Fruit fly (Drosophila melanogaster) whole organism, embryonic: ENCODE data around the gene Ankle2.

Experiments
- Bteb2 ChIP-seq: fragments of 200-800 bp; sonication (Bioruptor generic); optimal IDR thresholded peaks from 2 replicates; lab custom pipeline; 2016; ENCODE audit warnings: missing biosample characterization, missing genetic modification characterization
- CG1024 ChIP-seq: fragments of 200-800 bp; sonication (Bioruptor generic); IDR thresholded peaks from 2 replicates; pipeline ENCODE4 v1.3.6; 2022; ENCODE audit warnings: missing biosample characterization, missing genetic modification characterization
- CG10274 ChIP-seq: fragments of 200-800 bp; sonication (Bioruptor generic); optimal IDR thresholded peaks from 3 replicates; lab custom pipeline; 2017; ENCODE audit warnings: missing biosample characterization, mild to moderate bottlenecking, missing genetic modification characterization
- CG10462 ChIP-seq: fragments of 200-800 bp; sonication (Bioruptor generic); optimal IDR thresholded peaks from 2 replicates; lab custom pipeline; 2016; ENCODE audit warnings: missing biosample characterization, missing genetic modification characterization
- CG12155 ChIP-seq: fragments of 200-800 bp; sonication (Bioruptor generic); optimal IDR thresholded peaks from 3 replicates; lab custom pipeline; 2016; ENCODE audit warnings: missing biosample characterization, missing genetic modification characterization
- CG17361 ChIP-seq: fragments of 200-800 bp; sonication (Bioruptor generic); IDR thresholded peaks from 3 replicates; pipeline ENCODE4 v1.3.6; 2022; ENCODE audit warnings: missing biosample characterization, missing genetic modification characterization
- CG17385 ChIP-seq: fragments of 200-800 bp; sonication (Bioruptor generic); optimal IDR thresholded peaks from 3 replicates; lab custom pipeline; 2018; ENCODE audit warnings: missing biosample characterization, mild to moderate bottlenecking, missing genetic modification characterization
- CG17802 ChIP-seq: fragments of 200-800 bp; sonication (Bioruptor generic); optimal IDR thresholded peaks from 2 replicates; lab custom pipeline; 2018; ENCODE audit warnings: missing biosample characterization, mild to moderate bottlenecking, missing genetic modification characterization, moderate library complexity
- CG18262 ChIP-seq: fragments of 200-800 bp; optimal IDR thresholded peaks from 3 replicates; lab custom pipeline; 2019; ENCODE audit warnings: missing biosample characterization, mild to moderate bottlenecking, missing genetic modification characterization, moderate library complexity
- CG1832 ChIP-seq: fragments of 200-800 bp; sonication (Bioruptor generic); optimal IDR thresholded peaks from 2 replicates; lab custom pipeline; 2017; ENCODE audit warnings: missing biosample characterization, mild to moderate bottlenecking, missing genetic modification characterization, inconsistent platforms
- CG18599 ChIP-seq: fragments of 200-800 bp; sonication (Bioruptor generic); optimal IDR thresholded peaks from 3 replicates; lab custom pipeline; 2017; ENCODE audit warnings: missing biosample characterization, missing genetic modification characterization, mild to moderate bottlenecking, moderate library complexity, missing genetic modification reagents
- CG34224 ChIP-seq: fragments of 200-800 bp; sonication (Bioruptor generic); IDR thresholded peaks from 3 replicates; pipeline ENCODE4 v1.3.6; 2022; ENCODE audit warnings: missing biosample characterization, missing genetic modification characterization; ENCODE audit not compliant: partially characterized antibody
- CG4707 ChIP-seq: fragments of 200-800 bp; sonication (Bioruptor generic); optimal IDR thresholded peaks from 2 replicates; lab custom pipeline; 2018; ENCODE audit warnings: missing biosample characterization, mild to moderate bottlenecking, missing genetic modification characterization, moderate library complexity
- CG5180 ChIP-seq: fragments of 200-800 bp; sonication (Bioruptor generic); optimal IDR thresholded peaks from 3 replicates; lab custom pipeline; 2017; ENCODE audit warnings: missing biosample characterization, missing genetic modification characterization, mild to moderate bottlenecking, moderate library complexity, missing genetic modification reagents
- Dfd ChIP-seq, 2 experiments: fragments of >200 bp; optimal IDR thresholded peaks; 2 replicates each; lab custom pipeline; 2017; ENCODE audit warnings: missing biosample characterization in 2 of 2, missing genetic modification characterization in 2 of 2
- HLH4C ChIP-seq: fragments of 200-800 bp; sonication (Bioruptor generic); IDR thresholded peaks from 3 replicates; pipeline ENCODE4 v1.3.6; 2022; ENCODE audit warnings: missing biosample characterization, missing genetic modification characterization; ENCODE audit not compliant: partially characterized antibody
- Hr3 ChIP-seq: fragments of 200-800 bp; sonication (Bioruptor generic); optimal IDR thresholded peaks from 3 replicates; lab custom pipeline; 2016; ENCODE audit warnings: missing biosample characterization, missing genetic modification characterization
- Hr78 ChIP-seq, 2 experiments: fragments of 200-800 bp in 1 of 2; fragments of >200 bp in 1 of 2; sonication (Bioruptor generic) in 1 of 2; optimal IDR thresholded peaks; 2 replicates each; lab custom pipeline; 2017 to 2019; ENCODE audit warnings: missing biosample characterization in 2 of 2, missing genetic modification characterization in 2 of 2, mild to moderate bottlenecking in 1 of 2, moderate library complexity in 1 of 2
- Hsf ChIP-seq: fragments of 200-800 bp; sonication (Bioruptor generic); optimal IDR thresholded peaks from 3 replicates; lab custom pipeline; 2016; ENCODE audit warnings: missing biosample characterization, missing genetic modification characterization
- NC2β ChIP-seq: fragments of 200-800 bp; sonication (Bioruptor generic); optimal IDR thresholded peaks from 2 replicates; lab custom pipeline; 2016; ENCODE audit warnings: missing biosample characterization, missing genetic modification characterization
- Scr ChIP-seq: fragments of 200-800 bp; sonication (Bioruptor generic); IDR thresholded peaks from 2 replicates; pipeline ENCODE4 v1.3.6; 2022; ENCODE audit warnings: missing biosample characterization, missing genetic modification characterization; ENCODE audit not compliant: partially characterized antibody
- Sox100B ChIP-seq: fragments of 200-800 bp; sonication (Bioruptor generic); optimal IDR thresholded peaks from 3 replicates; lab custom pipeline; 2018; ENCODE audit warnings: missing biosample characterization, mild to moderate bottlenecking, missing genetic modification characterization
- Sry-β ChIP-seq: fragments of 200-800 bp; sonication (Bioruptor generic); optimal IDR thresholded peaks from 2 replicates; lab custom pipeline; 2018; ENCODE audit warnings: missing biosample characterization, mild to moderate bottlenecking, missing genetic modification characterization, moderate library complexity
- ap ChIP-seq: fragments of 200-800 bp; sonication (Bioruptor generic); IDR thresholded peaks from 2 replicates; pipeline ENCODE4 v1.3.6; 2022; ENCODE audit warnings: missing biosample characterization, missing genetic modification characterization
- ash1 ChIP-seq: fragments of 200-800 bp; sonication (Bioruptor generic); optimal IDR thresholded peaks from 2 replicates; lab custom pipeline; 2018; ENCODE audit warnings: missing biosample characterization, mild to moderate bottlenecking, missing genetic modification characterization
- bigmax ChIP-seq: fragments of 200-800 bp; sonication (Bioruptor generic); optimal IDR thresholded peaks from 2 replicates; lab custom pipeline; 2018; ENCODE audit warnings: missing biosample characterization, mild to moderate bottlenecking, missing genetic modification characterization
- cad ChIP-seq: fragments of >200 bp; optimal IDR thresholded peaks from 2 replicates; lab custom pipeline; 2017; ENCODE audit warnings: missing biosample characterization, missing genetic modification characterization
- cas ChIP-seq: fragments of 200-800 bp; sonication (Bioruptor generic); IDR thresholded peaks from 2 replicates; pipeline ENCODE4 v1.3.6; 2022; ENCODE audit warnings: missing biosample characterization, missing genetic modification characterization
- cato ChIP-seq: fragments of 200-800 bp; sonication (Bioruptor generic); optimal IDR thresholded peaks from 2 replicates; lab custom pipeline; 2016; ENCODE audit warnings: missing biosample characterization, missing genetic modification characterization, borderline replicate concordance
- chn ChIP-seq: fragments of 200-800 bp; sonication (Bioruptor generic); optimal IDR thresholded peaks from 2 replicates; lab custom pipeline; 2016; ENCODE audit warnings: missing biosample characterization, missing genetic modification characterization
- dpn ChIP-seq, 2 experiments: fragments of 200-800 bp; sonication (Bioruptor generic); optimal IDR thresholded peaks; 3 replicates each; lab custom pipeline; 2016; ENCODE audit warnings: missing biosample characterization in 2 of 2, missing genetic modification characterization in 2 of 2
- gcm ChIP-seq: fragments of 200-800 bp; sonication (Bioruptor generic); optimal IDR thresholded peaks from 2 replicates; lab custom pipeline; 2019; ENCODE audit warnings: missing biosample characterization, mild to moderate bottlenecking, missing genetic modification characterization, moderate library complexity
- hkb ChIP-seq, 2 experiments: fragments of 200-800 bp in 1 of 2; fragments of >200 bp in 1 of 2; sonication (Bioruptor generic) in 1 of 2; IDR thresholded peaks in 1 of 2; optimal IDR thresholded peaks in 1 of 2; 2 replicates each; pipeline versions ENCODE4 v1.3.6 to Lab custom; 2017 to 2022; ENCODE audit warnings: missing biosample characterization in 1 of 2, missing genetic modification characterization in 1 of 2
- insv ChIP-seq, 2 experiments: fragments of 200-800 bp; sonication (Bioruptor generic); optimal IDR thresholded peaks; 3 replicates each; lab custom pipeline; 2016 to 2018; ENCODE audit warnings: missing biosample characterization in 2 of 2, missing genetic modification characterization in 2 of 2
- kni ChIP-seq: fragments of 200-800 bp; sonication (Bioruptor generic); optimal IDR thresholded peaks from 3 replicates; lab custom pipeline; 2017; ENCODE audit warnings: mild to moderate bottlenecking, missing biosample characterization, missing genetic modification reagents, missing genetic modification characterization
- lola ChIP-seq, 3 experiments: fragments of >200 bp in 2 of 3; fragments of 200-800 bp in 1 of 3; sonication (Bioruptor generic) in 1 of 3; optimal IDR thresholded peaks; 2 replicates each; lab custom pipeline; 2017 to 2019; ENCODE audit warnings: missing biosample characterization in 3 of 3, missing genetic modification characterization in 3 of 3, mild to moderate bottlenecking in 1 of 3, moderate library complexity in 1 of 3
- mirr ChIP-seq: fragments of 200-800 bp; sonication (Bioruptor generic); optimal IDR thresholded peaks from 3 replicates; lab custom pipeline; 2018; ENCODE audit warnings: missing biosample characterization, mild to moderate bottlenecking, missing genetic modification characterization
- pita ChIP-seq: fragments of 200-800 bp; sonication (Bioruptor generic); optimal IDR thresholded peaks from 2 replicates; lab custom pipeline; 2017; ENCODE audit warnings: missing biosample characterization, mild to moderate bottlenecking, missing genetic modification characterization
- pros ChIP-seq: fragments of 200-800 bp; sonication (Bioruptor generic); optimal IDR thresholded peaks from 3 replicates; lab custom pipeline; 2019; ENCODE audit warnings: missing biosample characterization, mild to moderate bottlenecking, missing genetic modification characterization, moderate library complexity
- ranshi ChIP-seq: fragments of 200-800 bp; sonication (Bioruptor generic); IDR thresholded peaks from 2 replicates; pipeline ENCODE4 v1.3.6; 2022; ENCODE audit warnings: missing biosample characterization, missing genetic modification characterization
- rib ChIP-seq: fragments of 200-800 bp; sonication (Bioruptor generic); IDR thresholded peaks from 2 replicates; pipeline ENCODE4 v1.3.6; 2022; ENCODE audit warnings: missing biosample characterization, missing genetic modification characterization
- sens ChIP-seq: fragments of 200-800 bp; sonication (Bioruptor generic); peaks from one replicate; lab custom pipeline; 2016; ENCODE audit warnings: missing biosample characterization, missing genetic modification characterization
- sima ChIP-seq: fragments of 200-800 bp; sonication (Bioruptor generic); optimal IDR thresholded peaks from 2 replicates; lab custom pipeline; 2016; ENCODE audit warnings: missing biosample characterization, missing genetic modification characterization
- so ChIP-seq: fragments of 200-800 bp; sonication (Bioruptor generic); IDR thresholded peaks from 3 replicates; pipeline ENCODE4 v1.3.6; 2022; ENCODE audit warnings: missing biosample characterization, missing genetic modification characterization
- sob ChIP-seq: fragments of 200-800 bp; sonication (Bioruptor generic); IDR thresholded peaks from 2 replicates; pipeline ENCODE4 v1.3.6; 2022; ENCODE audit warnings: missing biosample characterization, missing genetic modification characterization
- stc ChIP-seq: fragments of 200-800 bp; sonication (Bioruptor generic); IDR thresholded peaks from 2 replicates; pipeline ENCODE4 v1.3.6; 2022; ENCODE audit warnings: missing biosample characterization, missing genetic modification characterization
- trh ChIP-seq: fragments of 200-800 bp; sonication (Bioruptor generic); optimal IDR thresholded peaks from 2 replicates; lab custom pipeline; 2016; ENCODE audit warnings: missing biosample characterization, missing genetic modification characterization
- twi ChIP-seq: fragments of 200-800 bp; optimal IDR thresholded peaks from 2 replicates; lab custom pipeline; 2019; ENCODE audit warnings: missing biosample characterization, mild to moderate bottlenecking, missing genetic modification characterization, moderate library complexity
- vvl ChIP-seq: fragments of 200-800 bp; sonication (Bioruptor generic); IDR thresholded peaks from 2 replicates; pipeline ENCODE4 v1.3.6; 2022; ENCODE audit warnings: missing biosample characterization, missing genetic modification characterization

The Ankle2 gene

dm6 chrX:17579782-17580451, 888 bp upstream of the Ankle2 start, which contains the start of gene CG12991 (continued):
- TF ChIP-seq CG17361 (no peak), Hsf (GFP tag; lab: Kevin White, UChicago) (no peak), CG34224 (GFP tag; lab: Robert Waterston, UW) (no peak), rib (GFP tag; lab: Robert Waterston, UW) (no peak), Bteb2 (peak; percentile 9), so (GFP tag; lab: Robert Waterston, UW) (no peak), CG4707 (GFP tag; lab: Kevin White, UChicago) (no peak), CG18599 (peak; percentile 47), cas (GFP tag; lab: Robert Waterston, UW) (no peak), Hr3 (GFP tag; lab: Kevin White, UChicago) (no peak), ranshi (GFP tag; lab: Robert Waterston, UW) (no peak), trh (no peak), chn (GFP tag; lab: Kevin White, UChicago) (no peak), CG12155 (no peak), CG10274 (no peak), pros (no peak), CG18262 (no peak), cato (no peak), lola (GFP tag; optimal IDR thresholded peaks at IDR 0.05; lab: Kevin White, UChicago) (no peak), ash1 (GFP tag; lab: Kevin White, UChicago) (no peak), ap (GFP tag; lab: Robert Waterston, UW) (no peak), Sry-β (no peak), CG5180 (no peak), hkb (optimal IDR thresholded peaks at IDR 0.05; lab: Kevin White, UChicago) (peak; percentile 15), hkb (GFP tag; IDR thresholded peaks at IDR 0.05; lab: Robert Waterston, UW) (peak; percentile 41; the same call in 1 of the 2 replicates), CG1832 (GFP tag; lab: Kevin White, UChicago) (no peak), CG17385 (GFP tag; lab: Kevin White, UChicago) (no peak), vvl (GFP tag; lab: Robert Waterston, UW) (peak; percentile 26; the same call in 1 of the 2 replicates), insv (GFP tag; optimal IDR thresholded peaks at IDR 0.05; lab: Kevin White, UChicago) (no peak), mirr (GFP tag; lab: Kevin White, UChicago) (peak; percentile 3), kni (GFP tag; lab: Kevin White, UChicago) (no peak), bigmax (GFP tag; lab: Kevin White, UChicago) (no peak), gcm (GFP tag; lab: Kevin White, UChicago) (no peak), Sox100B (GFP tag; lab: Kevin White, UChicago) (no peak), sob (GFP tag; lab: Robert Waterston, UW) (no peak), Dfd (GFP tag; optimal IDR thresholded peaks at IDR 0.05; lab: Kevin White, UChicago) (no peak), stc (no peak), sima (no peak), HLH4C (GFP tag; lab: Robert Waterston, UW) (no peak), Scr (GFP tag; lab: Robert Waterston, UW) (no peak), CG1024 (GFP tag; lab: Robert Waterston, UW) (no peak), CG17802 (no peak), NC2β (GFP tag; lab: Kevin White, UChicago) (no peak), pita (GFP tag; lab: Kevin White, UChicago) (peak; percentile 31), cad (GFP tag; lab: Kevin White, UChicago) (no peak), Hr78 (GFP tag; optimal IDR thresholded peaks at IDR 0.05; lab: Kevin White, UChicago) (no peak), dpn (GFP tag; optimal IDR thresholded peaks at IDR 0.05; lab: Kevin White, UChicago) (no peak), CG10462 (GFP tag; lab: Kevin White, UChicago) (no peak), sens (no peak), twi (no peak)
